Fruit fly (Drosophila melanogaster): ENCODE data around the gene Blos3.
A peak's percentile ranks its signal among the peaks of the same experiment; 100 is the strongest.

Gene Blos3

DNA sequence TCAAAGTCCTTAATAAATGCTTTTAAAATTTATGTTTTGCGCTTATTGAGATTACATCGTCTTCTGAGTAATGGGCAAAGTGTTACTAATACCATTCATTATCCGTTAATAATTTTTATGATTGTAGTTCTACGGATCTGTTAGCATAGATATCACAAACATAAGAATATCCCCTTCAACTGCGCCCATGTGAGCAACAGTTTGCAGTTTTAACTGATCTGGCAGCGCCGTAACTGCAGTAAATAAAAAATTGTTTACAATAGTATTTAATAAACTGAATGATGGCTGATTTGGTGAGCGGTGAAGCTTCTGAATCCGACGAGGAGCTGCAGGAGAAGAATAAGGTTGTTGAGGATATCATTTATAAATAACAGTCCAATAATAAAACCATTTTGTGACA lies at the start of gene Blos3 (continued):
- TF ChIP-seq CG30403 (GFP tag; optimal IDR thresholded peaks at IDR 0.05) (peak; percentile 71), CG10979 (tag; optimal IDR thresholded peaks at IDR 0.05) (peak; percentile 51), salm (tag; optimal IDR thresholded peaks at IDR 0.05) (peak; percentile 6), Side (GFP tag; optimal IDR thresholded peaks at IDR 0.05) (peak; percentile 65), CG18764 (GFP tag; optimal IDR thresholded peaks at IDR 0.05) (peak; percentile 19), so (GFP tag; IDR thresholded peaks at IDR 0.05) (no peak), Oaz (GFP tag; IDR thresholded peaks at IDR 0.05) (no peak), cwo (GFP tag; optimal IDR thresholded peaks at IDR 0.05) (no peak), CG9932 (GFP tag; IDR thresholded peaks at IDR 0.05) (0 out of 2 replicates have a peak, but pooled peaks have one; percentile 41), CG8359 (GFP tag; optimal IDR thresholded peaks at IDR 0.05; ENCODE audit: borderline replicate concordance) (no peak), CG10366 (GFP tag; IDR thresholded peaks at IDR 0.05) (no peak), Dip3 (GFP tag; optimal IDR thresholded peaks at IDR 0.05) (peak; percentile 11), CG5180 (GFP tag; optimal IDR thresholded peaks at IDR 0.05) (no peak), CG16813 (GFP tag; IDR thresholded peaks at IDR 0.05; ENCODE audit: partially characterized antibody) (no peak), Adf1 (GFP tag; IDR thresholded peaks at IDR 0.05) (no peak), phol (tag; optimal IDR thresholded peaks at IDR 0.05) (peak; percentile 53), CkIIα-i1 (GFP tag; IDR thresholded peaks at IDR 0.05) (no peak), ssp (GFP tag; IDR thresholded peaks at IDR 0.05) (no peak), CG10267 (tag; optimal IDR thresholded peaks at IDR 0.05) (peak; percentile 36), vnd (GFP tag; IDR thresholded peaks at IDR 0.05; ENCODE audit: partially characterized antibody) (no peak), CG7271 (tag; optimal IDR thresholded peaks at IDR 0.05) (no peak), CG1529 (GFP tag; optimal IDR thresholded peaks at IDR 0.05) (peak; percentile 73), tio (GFP tag; optimal IDR thresholded peaks at IDR 0.05) (peak; percentile 19), ato (GFP tag; IDR thresholded peaks at IDR 0.05; ENCODE audit: partially characterized antibody) (no peak), MESR4 (GFP tag; optimal IDR thresholded peaks at IDR 0.05) (peak; percentile 52), trh (GFP tag; optimal IDR thresholded peaks at IDR 0.05) (no peak), CG10274 (GFP tag; optimal IDR thresholded peaks at IDR 0.05) (no peak), chinmo (GFP tag; IDR thresholded peaks at IDR 0.05; ENCODE audit: partially characterized antibody) (peak; percentile 69; the same call in 3 of the 4 replicates), inv (GFP tag; IDR thresholded peaks at IDR 0.05; ENCODE audit: partially characterized antibody) (no peak), CG7786 (GFP tag; optimal IDR thresholded peaks at IDR 0.05) (peak; percentile 31), Vsx1 (GFP tag; optimal IDR thresholded peaks at IDR 0.05) (no peak), CG17359 (tag; optimal IDR thresholded peaks at IDR 0.05) (peak; percentile 58), Nf-YA (GFP tag; IDR thresholded peaks at IDR 0.05) (no peak), CG1603 (tag; optimal IDR thresholded peaks at IDR 0.05) (no peak), stwl (tag; optimal IDR thresholded peaks at IDR 0.05) (peak; percentile 72), Oli (tag; optimal IDR thresholded peaks at IDR 0.05) (peak; percentile 15), CG31224 (GFP tag; IDR thresholded peaks at IDR 0.05) (no peak), CG31388 (GFP tag; optimal IDR thresholded peaks at IDR 0.05) (no peak), CG8281 (tag; optimal IDR thresholded peaks at IDR 0.05) (no peak), zen2 (GFP tag; IDR thresholded peaks at IDR 0.05; ENCODE audit: partially characterized antibody) (no peak), CG14860 (GFP tag; IDR thresholded peaks at IDR 0.05; ENCODE audit: partially characterized antibody) (no peak), knrl (GFP tag; IDR thresholded peaks at IDR 0.05; ENCODE audit: partially characterized antibody) (no peak), CG15269 (tag; optimal IDR thresholded peaks at IDR 0.05) (no peak), CG18011 (GFP tag; optimal IDR thresholded peaks at IDR 0.05) (no peak), fd102C (GFP tag; optimal IDR thresholded peaks at IDR 0.05) (no peak), jing (GFP tag; optimal IDR thresholded peaks at IDR 0.05) (no peak), CG4404 (GFP tag; IDR thresholded peaks at IDR 0.05) (no peak), CG1233 (GFP tag; optimal IDR thresholded peaks at IDR 0.05) (peak; percentile 24), cato (GFP tag; optimal IDR thresholded peaks at IDR 0.05; ENCODE audit: borderline replicate concordance) (peak; percentile 2)
